Fruit fly (Drosophila melanogaster): Measurements from ENCODE around the gene CG11147.

Gene CG11147

DNA sequence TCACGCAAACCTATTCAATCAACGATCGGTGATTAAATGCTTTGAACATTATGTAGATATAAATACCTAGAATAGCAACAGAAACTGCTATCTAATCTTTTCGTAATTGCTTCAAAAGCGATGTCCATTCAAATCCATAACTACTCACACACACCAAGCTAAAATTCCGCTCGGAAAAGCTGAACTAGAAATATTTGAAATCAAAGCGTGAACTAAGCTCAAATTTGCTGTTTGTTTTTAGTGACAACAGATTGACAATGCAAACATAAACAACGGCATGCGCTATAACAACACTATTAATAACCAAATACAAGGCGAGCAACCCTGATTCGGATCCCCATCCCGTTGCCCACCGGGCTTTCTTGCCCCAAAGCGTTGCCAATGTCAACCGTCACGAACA lies 35.0 kb downstream of the CG11147 start, which contains the start of gene CG7236:
TSS of gene CG7236 (plus strand) at position 301 of the 400 bp plus-strand sequence.
- no peak for TF ChIP-seq insv (optimal IDR thresholded peaks at IDR 0.05)
- TF ChIP-seq ttk (optimal IDR thresholded peaks at IDR 0.05) = no peak
- TF ChIP-seq psq (optimal IDR thresholded peaks at IDR 0.05) = no peak
- TF ChIP-seq Sin3A (optimal IDR thresholded peaks at IDR 0.05) = no peak
